Worm (Caenorhabditis elegans): ENCODE measurements around the gene C46C2.5.

C46C2.5 gene

DNA sequence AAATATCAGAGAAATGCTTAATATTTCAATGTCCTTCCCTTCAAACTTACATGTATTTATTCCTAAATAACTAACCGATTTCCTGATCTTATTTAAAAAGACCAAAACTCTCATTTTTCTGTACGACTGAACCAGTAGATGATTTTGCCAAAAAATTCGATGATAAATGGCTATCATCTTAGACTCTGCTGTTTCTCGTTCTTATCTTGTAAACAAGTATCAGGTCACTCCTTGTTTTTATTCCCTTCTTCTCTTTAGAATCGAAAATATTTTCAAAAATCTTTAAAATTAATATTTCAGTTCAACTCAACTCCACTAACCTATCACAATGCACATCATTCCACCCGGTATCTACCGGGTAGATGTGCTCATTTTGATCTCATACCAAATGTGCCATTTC, 25.0 kb upstream of the C46C2.5 start, which contains the start of gene C46C2.2:
TSS of gene C46C2.2 (plus strand) at position 301 of the 400 bp plus-strand sequence.
- TF ChIP-seq sem-4 (tag; optimal IDR thresholded peaks at IDR 0.05) (no peak), lin-39 (tag; optimal IDR thresholded peaks at IDR 0.05) (no peak), lin-11 (tag; optimal IDR thresholded peaks at IDR 0.05) (no peak)

ce11 chrIV:9216956-9217355, 24.5 kb upstream of the C46C2.5 start:
- TF ChIP-seq nhr-25 (tag; optimal IDR thresholded peaks at IDR 0.05): no peak
- no peak for TF ChIP-seq zag-1 (tag; optimal IDR thresholded peaks at IDR 0.05)
- TF ChIP-seq nhr-6 (tag; optimal IDR thresholded peaks at IDR 0.05): no peak
- no peak for TF ChIP-seq lsy-2 (tag; optimal IDR thresholded peaks at IDR 0.05)
- TF ChIP-seq mab-5 (tag; optimal IDR thresholded peaks at IDR 0.05): no peak
- TF ChIP-seq lin-11 (tag; optimal IDR thresholded peaks at IDR 0.05): no peak
- no peak for TF ChIP-seq mbf-1 (tag; optimal IDR thresholded peaks at IDR 0.05)
- no peak for TF ChIP-seq F13H6.1 (tag; optimal IDR thresholded peaks at IDR 0.05)
- no peak for TF ChIP-seq peb-1 (tag; optimal IDR thresholded peaks at IDR 0.05)
- TF ChIP-seq fos-1 (tag; optimal IDR thresholded peaks at IDR 0.05): peak; percentile 69
- TF ChIP-seq nhr-11 (tag; optimal IDR thresholded peaks at IDR 0.05): no peak
- TF ChIP-seq R02D3.7 (tag; optimal IDR thresholded peaks at IDR 0.05): no peak
- no peak for TF ChIP-seq nhr-21 (tag; optimal IDR thresholded peaks at IDR 0.05)
- TF ChIP-seq nhr-129 (tag; optimal IDR thresholded peaks at IDR 0.05): peak; percentile 74
- TF ChIP-seq sma-9 (GFP tag; optimal IDR thresholded peaks at IDR 0.05): peak; percentile 36
- no peak for TF ChIP-seq sma-9 (tag; optimal IDR thresholded peaks at IDR 0.05)
- no peak for TF ChIP-seq sem-4 (tag; optimal IDR thresholded peaks at IDR 0.05)
- TF ChIP-seq nhr-23 (tag; optimal IDR thresholded peaks at IDR 0.05): no peak

DNA sequence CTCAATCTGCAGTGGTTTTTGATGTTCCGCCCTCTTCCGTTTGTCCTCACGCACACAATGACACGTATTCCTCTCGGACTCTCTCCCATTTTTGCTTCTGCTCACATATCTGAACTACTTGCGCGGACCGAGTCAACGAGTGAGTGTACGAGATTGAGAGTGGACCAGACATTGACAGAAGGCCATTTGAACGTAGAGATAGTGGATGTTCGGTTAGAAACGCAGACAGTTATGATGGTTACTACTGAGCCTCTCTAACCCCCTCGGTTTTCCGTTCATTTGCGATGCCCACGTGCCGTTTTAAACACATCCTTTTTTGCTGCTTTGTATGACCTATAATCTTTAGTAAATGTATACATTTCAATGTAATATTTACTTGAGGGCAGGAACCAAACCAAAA, 24.0 kb upstream of the C46C2.5 start:
- TF ChIP-seq sem-4 (tag; optimal IDR thresholded peaks at IDR 0.05) (peak; percentile 66), lsy-2 (tag; optimal IDR thresholded peaks at IDR 0.05) (peak in 1 of 2 experiments; percentile 66), nhr-21 (tag; optimal IDR thresholded peaks at IDR 0.05) (no peak), nhr-237 (tag; optimal IDR thresholded peaks at IDR 0.05) (no peak), ceh-16 (tag; optimal IDR thresholded peaks at IDR 0.05) (no peak), elt-3 (tag; optimal IDR thresholded peaks at IDR 0.05) (no peak), peb-1 (tag; optimal IDR thresholded peaks at IDR 0.05) (no peak), ztf-4 (tag; optimal IDR thresholded peaks at IDR 0.05) (no peak), mab-5 (tag; optimal IDR thresholded peaks at IDR 0.05) (peak; percentile 25), nhr-6 (tag; optimal IDR thresholded peaks at IDR 0.05) (no peak), nhr-77 (tag; optimal IDR thresholded peaks at IDR 0.05) (no peak), ZK546.5 (tag; optimal IDR thresholded peaks at IDR 0.05) (no peak), lin-13 (GFP tag; optimal IDR thresholded peaks at IDR 0.05) (no peak), sma-9 (GFP tag; optimal IDR thresholded peaks at IDR 0.05) (peak; percentile 73), sma-9 (tag; optimal IDR thresholded peaks at IDR 0.05) (no peak), snpc-4 (tag; optimal IDR thresholded peaks at IDR 0.05) (peak; percentile 7), nhr-12 (tag; optimal IDR thresholded peaks at IDR 0.05) (no peak), aly-2 (tag; optimal IDR thresholded peaks at IDR 0.05) (no peak), mdl-1 (tag; optimal IDR thresholded peaks at IDR 0.05) (peak; percentile 79 to 89), nhr-11 (tag; optimal IDR thresholded peaks at IDR 0.05) (no peak), alr-1 (tag; optimal IDR thresholded peaks at IDR 0.05) (no peak), zag-1 (tag; optimal IDR thresholded peaks at IDR 0.05) (peak; percentile 64), blmp-1 (tag; optimal IDR thresholded peaks at IDR 0.05; ENCODE audit: insufficient read depth) (no peak), crh-2 (tag; optimal IDR thresholded peaks at IDR 0.05) (peak; percentile 63), Y55F3AM.14 (GFP tag; optimal IDR thresholded peaks at IDR 0.05) (no peak), fos-1 (tag; optimal IDR thresholded peaks at IDR 0.05) (no peak), sma-3 (GFP tag; optimal IDR thresholded peaks at IDR 0.05) (no peak), C34F6.9 (tag; optimal IDR thresholded peaks at IDR 0.05) (peak; percentile 76), lin-11 (tag; optimal IDR thresholded peaks at IDR 0.05) (peak; percentile 39), unc-55 (GFP tag; optimal IDR thresholded peaks at IDR 0.05) (peak; percentile 55), nhr-23 (tag; optimal IDR thresholded peaks at IDR 0.05) (no peak), gmeb-1 (tag; optimal IDR thresholded peaks at IDR 0.05) (no peak), skn-1 (tag; optimal IDR thresholded peaks at IDR 0.05) (no peak), dmd-4 (tag; optimal IDR thresholded peaks at IDR 0.05) (no peak), elt-1 (tag; optimal IDR thresholded peaks at IDR 0.05) (no peak), ama-1 (optimal IDR thresholded peaks at IDR 0.05) (no peak), lin-39 (tag; optimal IDR thresholded peaks at IDR 0.05) (no peak), ztf-11 (tag; optimal IDR thresholded peaks at IDR 0.05) (no peak), unc-62 (GFP tag; optimal IDR thresholded peaks at IDR 0.05) (no peak), nhr-10 (tag; optimal IDR thresholded peaks at IDR 0.05) (no peak), F13H6.1 (tag; optimal IDR thresholded peaks at IDR 0.05) (peak; percentile 27), nhr-129 (tag; optimal IDR thresholded peaks at IDR 0.05) (peak; percentile 60), ceh-82 (tag; optimal IDR thresholded peaks at IDR 0.05) (no peak), nhr-25 (tag; optimal IDR thresholded peaks at IDR 0.05) (no peak), R02D3.7 (tag; optimal IDR thresholded peaks at IDR 0.05) (no peak), ztf-1 (GFP tag; conservative IDR thresholded peaks at IDR 0.05) (no peak), unc-39 (tag; optimal IDR thresholded peaks at IDR 0.05) (no peak), mbf-1 (tag; optimal IDR thresholded peaks at IDR 0.05) (no peak), egl-27 (tag; optimal IDR thresholded peaks at IDR 0.05) (peak; percentile 28)
